Fruit fly (Drosophila melanogaster) S2 (cell line): ENCODE data around the gene CG13386.

ENCODE experiments used
- CG8478 ChIP-seq: fragments of >200 bp; optimal IDR thresholded peaks from 2 replicates; lab custom pipeline; 2018
- CTCF ChIP-seq, 2 experiments: fragments of >200 bp; optimal IDR thresholded peaks; 2 replicates each; lab custom pipeline; 2018

CG13386 gene

dm6 chr2L:8398721-8399120 is at the start of gene CG13386:
TSS of gene CG13386 (plus strand) at chr2L:8399021.
- TF ChIP-seq CTCF (optimal IDR thresholded peaks at IDR 0.05; lab: Kevin White, UChicago) (no peak), CG8478 (lab: Kevin White, UChicago) (no peak)

- TF ChIP-seq CTCF (optimal IDR thresholded peaks at IDR 0.05; lab: Kevin White, UChicago) (no peak), CG8478 (lab: Kevin White, UChicago) (no peak)
These were observed 48.2 kb upstream of the CG13386 start for dm6 chr2L:8350560-8351171.

- TF ChIP-seq CTCF (optimal IDR thresholded peaks at IDR 0.05; lab: Kevin White, UChicago) (no peak), CG8478 (lab: Kevin White, UChicago) (no peak)
These were observed 47.5 kb upstream of the CG13386 start for dm6 chr2L:8351333-8351732.

dm6 chr2L:8351864-8352263 is 47.0 kb upstream of the CG13386 start, which contains the start of gene Mur29B:
TSS of gene Mur29B (plus strand) at chr2L:8352187.
- TF ChIP-seq CTCF (optimal IDR thresholded peaks at IDR 0.05; lab: Kevin White, UChicago) (no peak), CG8478 (lab: Kevin White, UChicago) (no peak)

dm6 chr2L:8355419-8355818 is 43.4 kb upstream of the CG13386 start:
- TF ChIP-seq CG8478 (lab: Kevin White, UChicago) = no peak
- no peak for TF ChIP-seq CTCF (optimal IDR thresholded peaks at IDR 0.05; lab: Kevin White, UChicago)

dm6 chr2L:8361204-8361952 is 37.4 kb upstream of the CG13386 start:
- TF ChIP-seq CTCF (optimal IDR thresholded peaks at IDR 0.05; lab: Kevin White, UChicago) = no peak
- no peak for TF ChIP-seq CG8478 (lab: Kevin White, UChicago)

dm6 chr2L:8362273-8362954 is 36.4 kb upstream of the CG13386 start, which contains the start of gene CG7627:
TSS of gene CG7627 (minus strand) at chr2L:8362469.
- TF ChIP-seq CTCF (optimal IDR thresholded peaks at IDR 0.05; lab: Kevin White, UChicago) (no peak), CG8478 (lab: Kevin White, UChicago) (no peak)

dm6 chr2L:8362955-8363285 is 35.9 kb upstream of the CG13386 start:
- TF ChIP-seq CTCF (optimal IDR thresholded peaks at IDR 0.05; lab: Kevin White, UChicago) (no peak), CG8478 (lab: Kevin White, UChicago) (no peak)

- TF ChIP-seq CG8478 (lab: Kevin White, UChicago) = no peak
- TF ChIP-seq CTCF (optimal IDR thresholded peaks at IDR 0.05; lab: Kevin White, UChicago) = no peak
These were observed 34.5 kb upstream of the CG13386 start, which contains the start of the genes RpS13 and CSN8 for dm6 chr2L:8364006-8364956. TSS of gene RpS13 (minus strand) at chr2L:8364662. TSS of gene CSN8 (plus strand) at chr2L:8364855.

dm6 chr2L:8365701-8366643 is 32.8 kb upstream of the CG13386 start, which contains the start of gene Pp2A-29B:
TSS of gene Pp2A-29B (plus strand) at chr2L:8366038.
- no peak for TF ChIP-seq CG8478 (lab: Kevin White, UChicago)
- TF ChIP-seq CTCF (optimal IDR thresholded peaks at IDR 0.05; lab: Kevin White, UChicago) = no peak

dm6 chr2L:8370364-8371326 is 28.2 kb upstream of the CG13386 start, which contains the start of gene CG17292:
TSS of gene CG17292 (plus strand) at chr2L:8370454.
- TF ChIP-seq CG8478 (lab: Kevin White, UChicago) (no peak), CTCF (optimal IDR thresholded peaks at IDR 0.05; lab: Kevin White, UChicago) (no peak)
